Fruit fly (Drosophila melanogaster) whole organism, pupa: Measurements from ENCODE around the gene CG16953.

Source experiments
- CG10348 ChIP-seq: fragments of 200-800 bp; sonication (Bioruptor generic); IDR thresholded peaks from 2 replicates; pipeline ENCODE4 v1.3.6; 2022; ENCODE audit warnings: missing biosample characterization, missing genetic modification characterization
- CG12605 ChIP-seq: fragments of 200-800 bp; sonication (Bioruptor generic); IDR thresholded peaks from 2 replicates; pipeline ENCODE4 v1.3.6; 2022; ENCODE audit warnings: missing biosample characterization, missing genetic modification characterization
- CG13204 ChIP-seq: fragments of 200-800 bp; sonication (Bioruptor generic); optimal IDR thresholded peaks from 2 replicates; lab custom pipeline; 2018; ENCODE audit warnings: missing biosample characterization, mild to moderate bottlenecking, missing genetic modification characterization, moderate library complexity
- CG14655 ChIP-seq: fragments of 200-800 bp; sonication (Bioruptor generic); optimal IDR thresholded peaks from 3 replicates; lab custom pipeline; 2017; ENCODE audit warnings: mild to moderate bottlenecking, missing biosample characterization, missing genetic modification reagents, missing genetic modification characterization
- CG15710 ChIP-seq: fragments of 200-800 bp; sonication (Bioruptor generic); optimal IDR thresholded peaks from 2 replicates; lab custom pipeline; 2018; ENCODE audit warnings: missing biosample characterization, mild to moderate bottlenecking, missing genetic modification characterization, moderate library complexity
- CG17806 ChIP-seq: fragments of 200-800 bp; sonication (Bioruptor generic); optimal IDR thresholded peaks from 2 replicates; lab custom pipeline; 2018; ENCODE audit warnings: missing biosample characterization, mild to moderate bottlenecking, missing genetic modification characterization, moderate library complexity
- CG32121 ChIP-seq: fragments of 200-800 bp; sonication (Bioruptor generic); IDR thresholded peaks from 2 replicates; pipeline ENCODE4 v1.3.6; 2022; ENCODE audit warnings: missing biosample characterization, missing genetic modification characterization
- CG34367 ChIP-seq: fragments of 200-800 bp; sonication (Bioruptor generic); optimal IDR thresholded peaks from 2 replicates; lab custom pipeline; 2018; ENCODE audit warnings: missing biosample characterization, mild to moderate bottlenecking, missing genetic modification characterization
- CG4496 ChIP-seq: fragments of 200-800 bp; sonication (Bioruptor generic); IDR thresholded peaks from 3 replicates; pipeline ENCODE4 v1.3.6; 2022; ENCODE audit warnings: missing biosample characterization, missing genetic modification characterization
- CG8159 ChIP-seq: fragments of 200-800 bp; sonication (Bioruptor generic); optimal IDR thresholded peaks from 3 replicates; lab custom pipeline; 2018; ENCODE audit warnings: missing biosample characterization, mild to moderate bottlenecking, missing genetic modification characterization, moderate library complexity
- CG8301 ChIP-seq: fragments of 200-800 bp; sonication (Bioruptor generic); optimal IDR thresholded peaks from 2 replicates; lab custom pipeline; 2018; ENCODE audit warnings: missing biosample characterization, mild to moderate bottlenecking, missing genetic modification characterization
- CG9948 ChIP-seq: fragments of 200-800 bp; sonication (Bioruptor generic); optimal IDR thresholded peaks from 2 replicates; lab custom pipeline; 2018; ENCODE audit warnings: missing biosample characterization, mild to moderate bottlenecking, missing genetic modification characterization, moderate library complexity
- D1 ChIP-seq: fragments of 200-800 bp; sonication (Bioruptor generic); optimal IDR thresholded peaks from 2 replicates; lab custom pipeline; 2018; ENCODE audit warnings: missing biosample characterization, mild to moderate bottlenecking, missing genetic modification characterization, moderate library complexity
- EcR ChIP-seq: fragments of 200-800 bp; sonication (Bioruptor generic); optimal IDR thresholded peaks from 3 replicates; lab custom pipeline; 2019; ENCODE audit warnings: missing biosample characterization, missing genetic modification characterization, mild to moderate bottlenecking, moderate library complexity, missing genetic modification reagents
- Ets98B ChIP-seq: fragments of 200-800 bp; sonication (Bioruptor generic); IDR thresholded peaks from 2 replicates; pipeline ENCODE4 v1.3.6; 2022; ENCODE audit warnings: missing biosample characterization, missing genetic modification characterization
- Pif1A ChIP-seq: fragments of 200-800 bp; sonication (Bioruptor generic); optimal IDR thresholded peaks from 3 replicates; lab custom pipeline; 2016; ENCODE audit warnings: missing biosample characterization, missing genetic modification characterization
- Pif1B ChIP-seq: fragments of 200-800 bp; sonication (Bioruptor generic); optimal IDR thresholded peaks from 3 replicates; lab custom pipeline; 2016; ENCODE audit warnings: missing biosample characterization, missing genetic modification characterization
- Snoo ChIP-seq: fragments of 200-800 bp; sonication (Bioruptor generic); optimal IDR thresholded peaks from 3 replicates; lab custom pipeline; 2017; ENCODE audit warnings: missing biosample characterization, mild to moderate bottlenecking, missing genetic modification characterization, inconsistent platforms
- fd96Ca ChIP-seq: fragments of 200-800 bp; sonication (Bioruptor generic); IDR thresholded peaks from 3 replicates; pipeline ENCODE4 v1.3.6; 2022; ENCODE audit warnings: missing biosample characterization, missing genetic modification characterization
- gl ChIP-seq: fragments of 200-800 bp; sonication (Bioruptor generic); optimal IDR thresholded peaks from 2 replicates; lab custom pipeline; 2018; ENCODE audit warnings: missing biosample characterization, mild to moderate bottlenecking, missing genetic modification characterization
- rn ChIP-seq: fragments of 200-800 bp; sonication (Bioruptor generic); IDR thresholded peaks from 2 replicates; pipeline ENCODE4 v1.3.6; 2022; ENCODE audit warnings: missing biosample characterization, missing genetic modification characterization

The CG16953 gene

dm6 chr3R:20602599-20602998, 17.0 kb upstream of the CG16953 start:
- TF ChIP-seq EcR (GFP tag; lab: Kevin White, UChicago) (no peak), CG13204 (GFP tag; lab: Kevin White, UChicago) (no peak), gl (tag; lab: Kevin White, UChicago) (no peak), CG10348 (GFP tag; lab: Robert Waterston, UW) (no peak), CG4496 (GFP tag; lab: Robert Waterston, UW) (no peak), CG12605 (GFP tag; lab: Robert Waterston, UW) (no peak)

- TF ChIP-seq CG8159 (tag; lab: Kevin White, UChicago) (no peak), Ets98B (GFP tag; lab: Robert Waterston, UW) (no peak), rn (GFP tag; lab: Robert Waterston, UW) (no peak), CG14655 (GFP tag; lab: Kevin White, UChicago) (no peak), CG34367 (tag; lab: Kevin White, UChicago) (no peak), Pif1A (GFP tag; lab: Kevin White, UChicago) (no peak), D1 (tag; lab: Kevin White, UChicago) (no peak), CG17806 (tag; lab: Kevin White, UChicago) (no peak), EcR (GFP tag; lab: Kevin White, UChicago) (no peak), CG4496 (GFP tag; lab: Robert Waterston, UW) (no peak), Pif1B (GFP tag; lab: Kevin White, UChicago) (no peak), CG8301 (tag; lab: Kevin White, UChicago) (no peak), CG9948 (tag; lab: Kevin White, UChicago) (no peak), gl (tag; lab: Kevin White, UChicago) (no peak), Snoo (tag; lab: Kevin White, UChicago) (no peak), CG32121 (no peak), CG12605 (GFP tag; lab: Robert Waterston, UW) (no peak), CG15710 (tag; lab: Kevin White, UChicago) (no peak)
Observed at dm6 chr3R:20600109-20600508, 14.5 kb upstream of the CG16953 start.

DNA sequence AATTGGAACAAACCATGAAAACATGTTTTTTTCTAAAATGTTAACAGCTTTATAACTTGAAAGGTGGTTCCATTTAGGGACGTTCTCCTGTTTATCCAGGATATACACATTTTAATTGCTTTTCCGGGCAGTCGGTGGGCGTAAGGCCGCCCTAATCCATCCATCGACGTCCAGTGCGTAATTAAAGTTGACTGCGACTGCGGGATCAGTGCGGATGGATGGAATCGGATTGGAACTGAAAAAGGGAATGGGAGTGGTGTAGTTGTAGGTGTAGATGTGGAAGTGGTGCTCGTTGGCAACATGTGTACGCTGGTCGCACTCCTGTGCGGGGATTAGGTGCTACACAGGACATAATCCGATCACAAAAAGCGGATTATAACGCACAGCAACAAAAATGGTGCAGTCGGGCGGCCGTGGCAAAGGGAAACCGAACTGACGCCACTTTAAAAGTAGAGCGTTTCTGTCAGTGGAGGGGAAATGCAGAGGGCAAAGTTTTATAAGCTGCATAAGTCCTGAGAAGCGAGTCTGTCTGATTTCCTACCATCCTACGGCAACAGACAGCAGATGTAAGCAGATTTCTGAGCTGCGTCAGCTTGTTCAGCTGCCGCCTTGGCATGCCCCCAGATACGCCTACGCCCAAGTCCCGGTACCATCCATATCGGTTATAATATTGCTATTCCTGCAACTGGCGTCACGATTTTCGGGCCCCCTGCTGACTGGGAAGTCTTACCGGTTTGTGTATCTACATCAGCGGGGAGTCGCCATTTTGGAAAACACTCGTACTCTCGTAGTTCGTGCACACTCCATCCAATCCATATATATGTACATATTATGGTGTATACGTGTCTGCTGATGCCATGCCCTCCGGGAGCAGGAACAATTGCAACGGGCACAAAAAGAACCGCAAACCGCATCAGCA, 12.0 kb upstream of the CG16953 start:
- TF ChIP-seq CG14655 (GFP tag; lab: Kevin White, UChicago) (no peak), CG13204 (GFP tag; lab: Kevin White, UChicago) (peak; percentile 41)

- TF ChIP-seq CG12605 (GFP tag; lab: Robert Waterston, UW) (no peak), Snoo (tag; lab: Kevin White, UChicago) (no peak), CG4496 (GFP tag; lab: Robert Waterston, UW) (no peak), D1 (tag; lab: Kevin White, UChicago) (no peak), CG17806 (tag; lab: Kevin White, UChicago) (no peak), fd96Ca (GFP tag; lab: Robert Waterston, UW) (no peak)
Observed at dm6 chr3R:20596337-20596962, 10.8 kb upstream of the CG16953 start.

DNA sequence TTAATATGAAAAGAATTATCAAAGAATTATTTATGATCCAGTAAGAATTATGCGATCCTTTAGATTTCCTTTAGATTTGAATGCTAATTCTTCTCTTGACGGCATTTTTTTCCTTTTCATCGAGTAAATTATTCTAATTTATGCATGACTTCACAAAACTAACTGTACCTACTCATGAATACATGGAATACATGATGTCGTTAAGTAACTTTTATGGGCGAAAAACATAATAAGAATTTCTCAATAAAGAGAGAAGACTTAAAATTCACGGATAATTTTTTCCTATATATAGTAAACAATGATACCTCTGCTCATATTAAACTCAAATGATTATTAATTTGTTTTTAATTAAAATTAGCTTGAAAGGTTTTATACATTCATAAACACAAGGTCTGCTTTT, 10.3 kb upstream of the CG16953 start:
- TF ChIP-seq CG15710 (tag; lab: Kevin White, UChicago) (no peak), EcR (GFP tag; lab: Kevin White, UChicago) (no peak), CG9948 (tag; lab: Kevin White, UChicago) (no peak), rn (GFP tag; lab: Robert Waterston, UW) (no peak), CG34367 (tag; lab: Kevin White, UChicago) (no peak), CG4496 (GFP tag; lab: Robert Waterston, UW) (no peak), CG12605 (GFP tag; lab: Robert Waterston, UW) (no peak)

DNA sequence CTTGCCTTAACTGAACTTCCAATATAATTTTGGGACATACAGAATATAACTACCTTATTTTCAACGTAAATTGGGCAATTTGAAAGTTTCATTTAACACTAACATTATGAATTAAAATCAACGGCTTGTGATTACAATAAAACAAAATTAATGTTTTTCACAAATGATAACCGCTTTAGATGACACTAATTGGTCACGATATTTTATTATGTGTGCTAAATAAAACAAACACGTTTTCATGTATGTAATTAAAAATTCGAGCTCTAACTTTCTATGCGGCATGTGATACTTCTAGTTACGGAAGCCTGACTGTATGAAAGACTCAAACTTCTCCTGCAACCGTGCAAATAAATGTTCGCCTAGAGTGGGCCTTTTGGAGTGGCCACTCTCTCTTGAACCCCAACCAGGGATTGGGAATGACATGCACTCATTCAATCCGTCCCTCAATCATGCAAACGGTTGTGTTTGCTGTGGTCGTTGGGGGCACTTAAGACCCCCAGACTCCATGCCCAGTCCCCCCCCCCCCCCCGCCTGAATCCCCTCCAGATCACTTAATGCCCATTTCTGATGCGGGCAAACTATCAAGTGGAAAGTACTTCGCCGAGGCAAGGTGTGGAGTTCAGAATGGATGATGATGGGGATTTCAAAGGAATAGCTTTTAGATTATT, 9.6 kb upstream of the CG16953 start:
- TF ChIP-seq EcR (GFP tag; lab: Kevin White, UChicago) (no peak), gl (tag; lab: Kevin White, UChicago) (no peak), fd96Ca (GFP tag; lab: Robert Waterston, UW) (no peak), CG8301 (tag; lab: Kevin White, UChicago) (peak; percentile 18), CG17806 (tag; lab: Kevin White, UChicago) (peak; percentile 20), CG14655 (GFP tag; lab: Kevin White, UChicago) (peak; percentile 59), CG9948 (tag; lab: Kevin White, UChicago) (no peak), Pif1B (GFP tag; lab: Kevin White, UChicago) (no peak), Pif1A (GFP tag; lab: Kevin White, UChicago) (no peak), rn (GFP tag; lab: Robert Waterston, UW) (no peak), CG15710 (tag; lab: Kevin White, UChicago) (no peak), CG10348 (GFP tag; lab: Robert Waterston, UW) (no peak), CG12605 (GFP tag; lab: Robert Waterston, UW) (no peak), CG8159 (tag; lab: Kevin White, UChicago) (peak; percentile 12), D1 (tag; lab: Kevin White, UChicago) (no peak)
